Worm (Caenorhabditis elegans): ENCODE data around the gene orc-5.
"Not testable (repeated sequence)": the region's sequence is repeated elsewhere in the genome, so short reads cannot be mapped to it uniquely, and the experiment has no call there.

orc-5 gene

DNA sequence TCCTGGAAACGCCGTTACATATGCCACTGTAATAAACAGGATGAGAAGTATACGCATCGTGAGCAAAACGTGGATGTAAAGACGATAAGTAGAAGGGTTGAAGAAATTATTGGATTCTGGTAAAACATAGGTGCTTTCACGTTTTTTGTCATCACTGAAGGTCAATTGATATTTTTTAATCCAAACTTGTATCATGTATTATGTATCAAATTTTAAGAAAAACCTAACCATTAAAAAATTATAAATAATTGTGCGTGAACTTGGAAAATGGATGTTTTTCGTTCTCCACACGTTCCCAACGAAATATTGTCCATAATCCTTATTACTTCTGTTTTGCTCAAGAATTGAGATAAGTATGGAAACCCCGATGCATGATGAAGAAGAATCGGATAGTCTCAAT is 44.2 kb downstream of the orc-5 start, which contains the start of gene R102.8:
Gene R102.8, minus strand, starts transcription at position 101 of the 400 bp plus-strand sequence.
- no peak for TF ChIP-seq nhr-12 (tag; optimal IDR thresholded peaks at IDR 0.05)
- no peak for TF ChIP-seq lin-35 (GFP tag; optimal IDR thresholded peaks at IDR 0.05)
- no peak for TF ChIP-seq fkh-10 (GFP tag; optimal IDR thresholded peaks at IDR 0.05)
- no peak for TF ChIP-seq lin-14 (GFP tag; optimal IDR thresholded peaks at IDR 0.05)
- no peak for TF ChIP-seq elt-2 (tag; optimal IDR thresholded peaks at IDR 0.05)
- TF ChIP-seq lir-3 (tag; optimal IDR thresholded peaks at IDR 0.05; ENCODE audit: poor library complexity): no peak
- TF ChIP-seq swsn-7 (tag; optimal IDR thresholded peaks at IDR 0.05): no peak
- TF ChIP-seq unc-30 (tag; optimal IDR thresholded peaks at IDR 0.05): no peak
- TF ChIP-seq C34B4.2 (tag; optimal IDR thresholded peaks at IDR 0.05): no peak
- no peak for TF ChIP-seq vab-15 (tag; optimal IDR thresholded peaks at IDR 0.05)

DNA sequence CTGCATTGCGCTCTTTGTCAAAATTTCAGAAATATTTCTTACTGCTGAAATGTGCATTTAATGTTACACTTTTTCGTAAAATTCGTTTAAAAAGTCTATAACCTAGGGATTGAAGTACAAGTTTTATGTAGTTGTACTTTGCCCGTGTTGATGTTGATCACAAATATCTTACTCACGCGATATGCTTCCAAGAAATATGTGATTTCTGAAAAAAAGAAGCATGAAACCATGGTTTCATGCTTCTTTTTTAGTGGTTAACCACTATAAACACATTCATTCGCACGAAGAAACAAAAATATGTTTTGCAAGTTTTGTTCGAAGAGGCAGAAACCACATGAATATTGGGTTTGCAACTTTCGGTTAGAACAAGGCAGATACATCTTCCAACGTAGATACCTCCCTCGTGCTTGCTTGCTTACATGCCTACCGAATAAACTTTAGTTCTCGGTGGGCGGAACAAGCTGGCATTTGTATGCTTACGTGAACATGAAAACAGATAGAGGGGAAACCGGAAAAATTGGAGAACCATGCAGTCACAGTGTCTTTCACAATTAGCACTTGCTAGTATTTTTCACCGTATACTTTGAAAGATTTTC is 45.3 kb downstream of the orc-5 start, which contains the start of gene R102.3:
Gene R102.3, plus strand, starts transcription at position 546 of the 596 bp plus-strand sequence.
- no peak for TF ChIP-seq F16B12.6 (tag; optimal IDR thresholded peaks at IDR 0.05)
- no peak for TF ChIP-seq lin-14 (GFP tag; optimal IDR thresholded peaks at IDR 0.05)
- TF ChIP-seq sox-4 (tag; optimal IDR thresholded peaks at IDR 0.05): peak; percentile 22
- no peak for TF ChIP-seq ceh-8 (GFP tag; optimal IDR thresholded peaks at IDR 0.05)
- TF ChIP-seq fkh-8 (tag; optimal IDR thresholded peaks at IDR 0.05): peak; percentile 73
- peak; percentile 59 for TF ChIP-seq nhr-71 (tag; optimal IDR thresholded peaks at IDR 0.05)
- peak; percentile 41 for TF ChIP-seq nhr-47 (tag; optimal IDR thresholded peaks at IDR 0.05)

ce11 chrIV:10687307-10687706 is 47.1 kb downstream of the orc-5 start, which contains the start of gene R102.2:
TSS of gene R102.2 (plus strand) at chrIV:10687607.
- TF ChIP-seq alr-1 (tag; optimal IDR thresholded peaks at IDR 0.05; ENCODE audit: borderline replicate concordance); nhr-237 (tag; optimal IDR thresholded peaks at IDR 0.05); ces-1 (GFP tag; optimal IDR thresholded peaks at IDR 0.05): not testable (repeated sequence)

DNA sequence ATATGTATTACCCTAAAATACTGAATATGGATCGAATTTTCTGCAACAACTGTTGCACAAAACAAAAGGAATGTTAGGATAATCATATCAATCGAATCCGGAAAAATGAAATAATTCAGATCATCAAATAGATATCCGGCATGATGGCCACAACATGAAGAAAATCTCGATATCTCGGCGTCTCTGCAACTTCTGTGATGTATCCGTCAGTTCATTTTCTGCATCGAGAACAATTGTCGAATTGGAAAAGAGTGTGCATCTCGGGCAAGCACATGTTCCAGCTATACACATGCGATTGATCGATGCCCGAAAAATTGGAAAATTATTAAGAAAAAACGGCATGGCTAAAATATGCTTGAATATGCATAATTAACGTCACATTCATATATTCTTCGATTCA is 48.6 kb downstream of the orc-5 start, which contains the start of the genes K08C7.6 and R102.1:
Gene K08C7.6, minus strand, starts transcription at position 101 of the 400 bp plus-strand sequence.
Gene R102.1, plus strand, starts transcription at position 291 of the 400 bp plus-strand sequence.
- TF ChIP-seq lin-14 (GFP tag; optimal IDR thresholded peaks at IDR 0.05): peak; percentile 64
- no peak for TF ChIP-seq nhr-71 (tag; optimal IDR thresholded peaks at IDR 0.05)
- TF ChIP-seq isw-1 (GFP tag; IDR thresholded peaks at IDR 0.05): no peak
- no peak for TF ChIP-seq sox-4 (tag; optimal IDR thresholded peaks at IDR 0.05)
- TF ChIP-seq egl-13 (tag; optimal IDR thresholded peaks at IDR 0.05): no peak
- TF ChIP-seq unc-98 (GFP tag; IDR thresholded peaks at IDR 0.05): no peak
